Worm (Caenorhabditis elegans) whole organism, L4/young adult: ENCODE results near the gene ska-3.

Experiments used
- W03F9.2 ChIP-seq: fragments of 150-350 bp; optimal IDR thresholded peaks from 2 replicates; lab custom pipeline; 2014; ENCODE audit warnings: missing biosample characterization, missing genetic modification characterization
- dao-5 ChIP-seq: sonication (generic microtip); optimal IDR thresholded peaks from 2 replicates; lab custom pipeline; 2016; ENCODE audit warnings: missing genotype, missing genetic modification characterization, moderate library complexity, missing compliant biosample characterization
- him-1 ChIP-seq: sonication (generic microtip); optimal IDR thresholded peaks from 2 replicates; lab custom pipeline; 2016; ENCODE audit warnings: missing genotype, missing genetic modification reagents, missing genetic modification characterization, missing compliant biosample characterization

- TF ChIP-seq him-1 (tag; lab: Kevin White, UChicago) (no peak), dao-5 (no peak), W03F9.2 (tag; lab: Kevin White, UChicago) (no peak)
These were observed 22.7 kb upstream of the ska-3 start for ce11 chrIII:5701491-5701890.
